Worm (Caenorhabditis elegans) whole organism, mixed stage, embryonic: ENCODE measurements around the gene C08B6.14.

Source experiments
- M03D4.4 ChIP-seq: sonication (generic microtip); optimal IDR thresholded peaks from 2 replicates; lab custom pipeline; 2017; ENCODE audit warnings: mild to moderate bottlenecking, missing genetic modification characterization, missing compliant biosample characterization
- bed-3 ChIP-seq: fragments of 200-800 bp; sonication (Bioruptor generic); optimal IDR thresholded peaks from 3 replicates; lab custom pipeline; 2018; ENCODE audit warnings: mild to moderate bottlenecking, missing genetic modification characterization, moderate library complexity, missing compliant biosample characterization
- ceh-39 ChIP-seq: fragments of 150-350 bp; optimal IDR thresholded peaks from 2 replicates; lab custom pipeline; 2014; ENCODE audit warnings: missing biosample characterization, missing genetic modification characterization
- ceh-43 ChIP-seq: fragments of 200-800 bp; sonication (Bioruptor generic); optimal IDR thresholded peaks from 2 replicates; lab custom pipeline; 2018; ENCODE audit warnings: mild to moderate bottlenecking, missing genetic modification characterization, moderate library complexity, missing compliant biosample characterization
- ceh-83 ChIP-seq: fragments of 200-800 bp; sonication (Bioruptor generic); optimal IDR thresholded peaks from 2 replicates; lab custom pipeline; 2018; ENCODE audit warnings: mild to moderate bottlenecking, missing genetic modification characterization, missing compliant biosample characterization
- ces-1 ChIP-seq: fragments of 150-350 bp; optimal IDR thresholded peaks from 2 replicates; lab custom pipeline; 2014; ENCODE audit warnings: missing biosample characterization, missing genetic modification reagents, missing genetic modification characterization
- cnd-1 ChIP-seq: fragments of 200-800 bp; sonication (Bioruptor generic); optimal IDR thresholded peaks from 2 replicates; lab custom pipeline; 2018; ENCODE audit warnings: mild to moderate bottlenecking, missing genetic modification characterization, missing compliant biosample characterization
- elt-1 ChIP-seq: sonication (generic microtip); optimal IDR thresholded peaks from 2 replicates; lab custom pipeline; 2017; ENCODE audit warnings: missing genetic modification characterization, mild to moderate bottlenecking, missing compliant biosample characterization, antibody characterized with exemption, moderate library complexity, borderline replicate concordance; ENCODE audit not compliant: insufficient read depth
- elt-3 ChIP-seq: fragments of 150-350 bp; optimal IDR thresholded peaks from 2 replicates; lab custom pipeline; 2014; ENCODE audit warnings: missing biosample characterization, missing genetic modification characterization
- flh-1 ChIP-seq: fragments of 200-800 bp; sonication (Bioruptor generic); optimal IDR thresholded peaks from 2 replicates; lab custom pipeline; 2018; ENCODE audit warnings: mild to moderate bottlenecking, missing genetic modification characterization, moderate library complexity, missing compliant biosample characterization
- ham-2 ChIP-seq: fragments of 200-800 bp; sonication (Bioruptor generic); optimal IDR thresholded peaks from 2 replicates; lab custom pipeline; 2018; ENCODE audit warnings: mild to moderate bottlenecking, missing genetic modification characterization, missing compliant biosample characterization
- hlh-1 ChIP-seq: fragments of 150-350 bp; optimal IDR thresholded peaks from 2 replicates; lab custom pipeline; 2014; ENCODE audit warnings: missing biosample characterization, missing genetic modification reagents, missing genetic modification characterization
- lin-32 ChIP-seq: fragments of 200-800 bp; sonication (Bioruptor generic); optimal IDR thresholded peaks from 2 replicates; lab custom pipeline; 2018; ENCODE audit warnings: mild to moderate bottlenecking, missing genetic modification characterization, missing compliant biosample characterization
- lsy-2 ChIP-seq: fragments of 150-350 bp; optimal IDR thresholded peaks from 2 replicates; lab custom pipeline; 2014; ENCODE audit warnings: missing biosample characterization, missing genetic modification characterization
- mep-1 ChIP-seq: fragments of 150-350 bp; optimal IDR thresholded peaks from 2 replicates; lab custom pipeline; 2017; ENCODE audit warnings: missing biosample characterization, missing genetic modification reagents, missing genetic modification characterization, inconsistent platforms
- mls-2 ChIP-seq: sonication (generic microtip); optimal IDR thresholded peaks from 2 replicates; lab custom pipeline; 2016; ENCODE audit warnings: mild to moderate bottlenecking, missing genetic modification characterization, moderate library complexity, missing compliant biosample characterization
- nhr-12 ChIP-seq: fragments of 150-350 bp; optimal IDR thresholded peaks from 2 replicates; lab custom pipeline; 2014; ENCODE audit warnings: missing biosample characterization, missing genetic modification characterization
- nhr-2 ChIP-seq: fragments of 150-350 bp; optimal IDR thresholded peaks from 2 replicates; lab custom pipeline; 2014; ENCODE audit warnings: missing biosample characterization, missing genetic modification characterization
- nhr-237 ChIP-seq: fragments of 150-350 bp; optimal IDR thresholded peaks from 2 replicates; lab custom pipeline; 2014; ENCODE audit warnings: missing biosample characterization, missing genetic modification characterization
- nhr-28 ChIP-seq: fragments of 150-350 bp; optimal IDR thresholded peaks from 2 replicates; lab custom pipeline; 2014; ENCODE audit warnings: missing biosample characterization, missing genetic modification characterization
- pha-4 ChIP-seq: fragments of 150-350 bp; optimal IDR thresholded peaks from 2 replicates; lab custom pipeline; 2018; ENCODE audit warnings: missing biosample characterization, missing genetic modification reagents, missing genetic modification characterization
- sem-2 ChIP-seq: fragments of 200-800 bp; sonication (Bioruptor generic); optimal IDR thresholded peaks from 2 replicates; lab custom pipeline; 2018; ENCODE audit warnings: mild to moderate bottlenecking, missing genetic modification characterization, missing compliant biosample characterization
- snpc-4 ChIP-seq: fragments of 150-350 bp; optimal IDR thresholded peaks from 2 replicates; lab custom pipeline; 2014; ENCODE audit warnings: missing biosample characterization, missing genetic modification characterization
- sptf-1 ChIP-seq: sonication (generic microtip); optimal IDR thresholded peaks from 2 replicates; lab custom pipeline; 2017; ENCODE audit warnings: mild to moderate bottlenecking, missing genetic modification characterization, moderate library complexity, missing compliant biosample characterization
- tbx-8 ChIP-seq: fragments of 200-800 bp; sonication (Bioruptor generic); optimal IDR thresholded peaks from 2 replicates; lab custom pipeline; 2018; ENCODE audit warnings: mild to moderate bottlenecking, missing genetic modification characterization, moderate library complexity, missing compliant biosample characterization
- unc-120 ChIP-seq: sonication (generic microtip); optimal IDR thresholded peaks from 2 replicates; lab custom pipeline; 2017; ENCODE audit warnings: missing genetic modification characterization, missing compliant biosample characterization; ENCODE audit not compliant: poor library complexity, severe bottlenecking
- unc-62 ChIP-seq: fragments of 150-350 bp; optimal IDR thresholded peaks from 2 replicates; lab custom pipeline; 2014; ENCODE audit warnings: missing biosample characterization, missing genetic modification reagents, missing genetic modification characterization
- zip-8 ChIP-seq: fragments of 150-350 bp; optimal IDR thresholded peaks from 2 replicates; lab custom pipeline; 2014; ENCODE audit warnings: missing biosample characterization, missing genetic modification characterization
- ztf-11 ChIP-seq: fragments of 150-350 bp; optimal IDR thresholded peaks from 2 replicates; lab custom pipeline; 2014; ENCODE audit warnings: missing biosample characterization, missing genetic modification characterization

The C08B6.14 gene

DNA sequence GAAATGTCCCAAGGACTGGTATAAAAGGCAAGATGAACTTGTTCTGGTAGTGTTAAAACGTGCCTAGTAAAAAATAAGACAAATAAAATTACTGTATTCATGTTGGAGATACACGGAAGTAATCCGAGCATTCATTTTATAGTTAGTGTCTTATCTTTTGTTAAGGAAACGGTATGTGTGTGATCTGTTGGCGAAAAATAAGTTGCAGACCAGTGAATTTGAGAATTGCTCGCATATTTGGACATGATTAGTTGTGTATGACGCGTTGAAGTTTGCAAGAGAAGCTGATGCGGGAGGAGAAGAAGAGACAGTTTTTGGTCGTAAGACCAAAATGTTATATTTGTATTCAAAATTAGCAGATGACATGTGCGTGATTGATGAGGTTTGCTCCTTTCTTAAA is at the start of gene C08B6.14:
TSS of gene C08B6.14 (minus strand) at position 101 of the 400 bp plus-strand sequence.
- TF ChIP-seq sem-2 (GFP tag; lab: Kevin White, UChicago) (no peak), flh-1 (GFP tag; lab: Kevin White, UChicago) (no peak), elt-3 (tag; lab: Kevin White, UChicago) (no peak), sptf-1 (no peak), mep-1 (tag; lab: Kevin White, UChicago) (no peak), tbx-8 (GFP tag; lab: Kevin White, UChicago) (no peak), unc-62 (GFP tag; lab: Kevin White, UChicago) (no peak), mls-2 (tag; lab: Kevin White, UChicago) (no peak), ceh-83 (GFP tag; lab: Kevin White, UChicago) (no peak), elt-1 (tag; lab: Kevin White, UChicago) (no peak), ceh-39 (tag; lab: Kevin White, UChicago) (no peak), nhr-2 (no peak), ces-1 (GFP tag; lab: Kevin White, UChicago) (no peak), lsy-2 (tag; lab: Kevin White, UChicago) (no peak), M03D4.4 (tag; lab: Kevin White, UChicago) (no peak), bed-3 (GFP tag; lab: Kevin White, UChicago) (no peak), zip-8 (tag; lab: Kevin White, UChicago) (no peak)

DNA sequence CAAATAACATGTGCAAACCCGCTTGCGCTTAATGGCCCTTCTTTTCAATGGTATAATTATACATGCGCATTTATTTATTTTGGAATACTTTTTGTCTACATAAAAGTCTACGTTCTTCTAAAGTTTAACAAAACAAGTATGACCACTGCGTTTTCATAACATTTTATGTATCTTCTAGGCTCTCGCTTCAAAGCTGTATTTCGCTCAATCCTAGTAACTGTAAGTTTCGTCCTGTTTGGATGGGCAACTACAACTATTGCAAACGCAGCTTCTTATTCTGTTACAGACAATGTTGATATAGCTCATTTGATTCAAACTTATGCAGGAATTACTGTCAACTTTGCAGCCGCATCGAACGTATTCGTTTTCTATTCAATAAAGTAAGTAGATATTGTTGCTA is 47.9 kb upstream of the C08B6.14 start, which contains the start of gene srsx-27:
TSS of gene srsx-27 (plus strand) at position 301 of the 400 bp plus-strand sequence.
- TF ChIP-seq bed-3 (GFP tag; lab: Kevin White, UChicago) (no peak), ztf-11 (tag; lab: Kevin White, UChicago) (no peak), ham-2 (no peak), unc-62 (GFP tag; lab: Kevin White, UChicago) (no peak), hlh-1 (tag; lab: Kevin White, UChicago) (no peak)

DNA sequence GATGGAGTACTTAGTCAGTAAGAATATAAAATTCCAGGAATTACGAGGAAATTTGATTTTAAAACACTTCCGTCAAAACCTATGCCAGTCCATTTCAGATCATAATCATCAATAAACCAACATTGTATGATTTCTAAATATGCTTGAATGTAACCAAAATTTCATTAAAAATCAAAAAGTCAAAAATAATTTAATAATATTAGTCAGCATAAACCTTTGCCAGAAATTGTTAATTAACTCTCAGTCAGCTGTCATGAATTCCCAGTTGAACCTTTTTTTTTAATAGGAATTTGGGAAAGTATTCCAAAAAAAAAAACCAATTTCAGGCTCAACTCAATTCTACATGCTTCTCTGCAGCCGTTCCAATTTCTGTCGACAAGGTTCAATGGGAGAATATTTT is 46.5 kb upstream of the C08B6.14 start, which contains the start of gene srsx-26:
TSS of gene srsx-26 (plus strand) at position 301 of the 400 bp plus-strand sequence.
- no peak for TF ChIP-seq unc-62 (GFP tag; lab: Kevin White, UChicago)
- no peak for TF ChIP-seq zip-8 (tag; lab: Kevin White, UChicago)
- no peak for TF ChIP-seq sptf-1
- TF ChIP-seq hlh-1 (tag; lab: Kevin White, UChicago): no peak
- TF ChIP-seq nhr-28 (tag; lab: Kevin White, UChicago): no peak
- TF ChIP-seq nhr-12 (tag; lab: Kevin White, UChicago): no peak
- no peak for TF ChIP-seq ces-1 (GFP tag; lab: Kevin White, UChicago)
- no peak for TF ChIP-seq elt-3 (tag; lab: Kevin White, UChicago)
- TF ChIP-seq lsy-2 (tag; lab: Kevin White, UChicago): no peak
- no peak for TF ChIP-seq nhr-2
- TF ChIP-seq nhr-237: no peak
- no peak for TF ChIP-seq elt-1 (tag; lab: Kevin White, UChicago)

DNA sequence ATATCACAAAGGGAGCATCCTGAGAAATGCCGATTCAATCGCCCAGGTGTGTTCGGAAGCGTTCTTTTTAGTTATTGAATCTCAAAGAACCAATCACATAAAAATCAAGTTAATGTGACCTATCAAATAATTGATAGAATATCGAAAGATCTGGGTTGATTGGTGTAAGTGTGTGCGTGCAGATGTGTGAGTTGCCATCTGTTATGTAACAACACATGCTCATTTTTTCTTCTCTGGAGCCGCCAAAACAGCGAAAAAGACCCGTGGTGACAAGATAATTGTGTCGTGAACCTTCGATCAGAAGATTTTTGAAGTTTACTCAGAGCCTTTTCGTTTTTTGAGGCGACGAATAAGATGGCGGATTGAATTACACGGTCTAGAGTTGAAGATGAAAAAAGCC is 45.0 kb upstream of the C08B6.14 start:
- peak; percentile 44 for TF ChIP-seq unc-62 (GFP tag; lab: Kevin White, UChicago)
- TF ChIP-seq bed-3 (GFP tag; lab: Kevin White, UChicago): no peak
- TF ChIP-seq sptf-1: no peak
- no peak for TF ChIP-seq ceh-83 (GFP tag; lab: Kevin White, UChicago)
- no peak for TF ChIP-seq mep-1 (tag; lab: Kevin White, UChicago)
- TF ChIP-seq nhr-237: no peak
- TF ChIP-seq lin-32: no peak
- TF ChIP-seq ceh-43 (GFP tag; lab: Kevin White, UChicago): no peak
- TF ChIP-seq hlh-1 (tag; lab: Kevin White, UChicago): peak; percentile 52
- no peak for TF ChIP-seq snpc-4
- no peak for TF ChIP-seq nhr-12 (tag; lab: Kevin White, UChicago)
- TF ChIP-seq ces-1 (GFP tag; lab: Kevin White, UChicago): no peak
- TF ChIP-seq elt-1 (tag; lab: Kevin White, UChicago): no peak
- TF ChIP-seq pha-4 (tag; lab: Kevin White, UChicago): no peak
- no peak for TF ChIP-seq sem-2 (GFP tag; lab: Kevin White, UChicago)
- TF ChIP-seq tbx-8 (GFP tag; lab: Kevin White, UChicago): no peak
- TF ChIP-seq cnd-1 (tag; lab: Kevin White, UChicago): no peak
- TF ChIP-seq elt-3 (tag; lab: Kevin White, UChicago): no peak
- TF ChIP-seq ztf-11 (tag; lab: Kevin White, UChicago): no peak
- no peak for TF ChIP-seq flh-1 (GFP tag; lab: Kevin White, UChicago)
- peak; percentile 16 for TF ChIP-seq unc-120
